Fruit fly (Drosophila melanogaster): Measurements from ENCODE around the gene CG9330.

Gene CG9330

DNA sequence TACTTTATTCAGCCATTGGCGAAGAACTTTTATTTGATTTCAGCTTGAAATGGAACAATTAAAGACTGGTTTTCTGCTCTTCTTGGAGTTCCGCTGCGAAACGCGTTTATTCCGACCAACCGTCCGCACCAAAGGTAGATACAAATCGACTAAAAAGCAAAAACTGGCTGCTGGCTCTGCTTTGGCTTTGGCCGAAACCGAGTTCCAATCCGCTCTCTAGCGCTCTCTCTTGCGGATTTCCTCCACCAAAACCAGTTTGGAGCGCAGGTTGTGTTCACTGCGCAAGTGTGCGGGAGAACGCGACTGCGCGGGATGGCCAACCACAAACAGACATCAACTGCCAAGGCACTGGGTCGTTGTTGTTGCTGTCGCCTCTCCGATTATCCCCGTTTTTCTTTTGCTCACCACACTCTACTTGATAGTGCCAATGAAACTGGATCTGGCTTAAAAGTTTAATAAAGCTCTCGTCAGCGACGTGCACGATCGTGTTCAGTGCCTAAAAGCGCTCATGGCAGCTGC is 49.5 kb downstream of the CG9330 start, which contains the start of gene wnd (continued):
- TF ChIP-seq bbx (GFP tag; IDR thresholded peaks at IDR 0.05; ENCODE audit: partially characterized antibody) (peak; percentile 54; the same call in 1 of the 2 replicates), hkb (optimal IDR thresholded peaks at IDR 0.05) (no peak), hkb (GFP tag; IDR thresholded peaks at IDR 0.05) (peak; percentile 47; the same call in 1 of the 2 replicates), CG4854 (GFP tag; optimal IDR thresholded peaks at IDR 0.05) (no peak), nom (GFP tag; optimal IDR thresholded peaks at IDR 0.05) (peak; percentile 23), p53 (GFP tag; optimal IDR thresholded peaks at IDR 0.05) (peak; percentile 100), GATAe (GFP tag; conservative IDR thresholded peaks at IDR 0.05) (no peak), vvl (GFP tag; IDR thresholded peaks at IDR 0.05) (peak; percentile 47; the same call in 1 of the 2 replicates), Dek (tag; optimal IDR thresholded peaks at IDR 0.05) (no peak), Adf1 (GFP tag; IDR thresholded peaks at IDR 0.05) (no peak; the same call in 1 of the 2 replicates), so (GFP tag; IDR thresholded peaks at IDR 0.05) (peak; percentile 38; the same call in 1 of the 3 replicates), Med (GFP tag) (peak; percentile 48), CG12769 (tag; optimal IDR thresholded peaks at IDR 0.05) (peak; percentile 85), CG9817 (tag; optimal IDR thresholded peaks at IDR 0.05) (no peak), CG15479 (GFP tag; optimal IDR thresholded peaks at IDR 0.05) (no peak), Eip74EF (GFP tag; optimal IDR thresholded peaks at IDR 0.05) (peak in 1 of 2 experiments; percentile 2), yki (optimal IDR thresholded peaks at IDR 0.05) (peak; percentile 62), CG32532 (GFP tag; IDR thresholded peaks at IDR 0.05) (peak; percentile 44; the same call in 1 of the 2 replicates), Jarid2 (GFP tag; optimal IDR thresholded peaks at IDR 0.05) (peak; percentile 78), seq (GFP tag; IDR thresholded peaks at IDR 0.05) (peak; percentile 82; the same call in 1 of the 2 replicates), B-H2 (GFP tag; optimal IDR thresholded peaks at IDR 0.05) (peak; percentile 26), dimm (GFP tag; IDR thresholded peaks at IDR 0.05) (no peak), chm (GFP tag; IDR thresholded peaks at IDR 0.05) (no peak; the same call in 1 of the 2 replicates), eve (GFP tag; optimal IDR thresholded peaks at IDR 0.05) (no peak), CG13894 (tag; optimal IDR thresholded peaks at IDR 0.05) (peak; percentile 18), CG3407 (GFP tag; optimal IDR thresholded peaks at IDR 0.05) (no peak), Dll (GFP tag; IDR thresholded peaks at IDR 0.05; ENCODE audit: partially characterized antibody) (0 out of 4 replicates have a peak, but pooled peaks have one; percentile 36), gce (GFP tag; IDR thresholded peaks at IDR 0.05) (0 out of 3 replicates have a peak, but pooled peaks have one; percentile 19), h (optimal IDR thresholded peaks at IDR 0.05) (no peak), kni (GFP tag; optimal IDR thresholded peaks at IDR 0.05) (peak; percentile 84), pan (optimal IDR thresholded peaks at IDR 0.05) (no peak), pan (GFP tag; optimal IDR thresholded peaks at IDR 0.05 in 1 of 2, IDR thresholded peaks at IDR 0.05 in 1 of 2) (peak in 1 of 2 experiments; percentile 6), CG11695 (GFP tag; IDR thresholded peaks at IDR 0.05) (0 out of 3 replicates have a peak, but pooled peaks have one; percentile 48), CG8924 (tag; optimal IDR thresholded peaks at IDR 0.05) (peak; percentile 25), tgo (GFP tag; IDR thresholded peaks at IDR 0.05) (no peak), lbe (GFP tag; optimal IDR thresholded peaks at IDR 0.05) (no peak), HLHmδ (GFP tag; optimal IDR thresholded peaks at IDR 0.05) (peak; percentile 30), cg (GFP tag; optimal IDR thresholded peaks at IDR 0.05) (peak; percentile 60), CG18262 (tag; optimal IDR thresholded peaks at IDR 0.05) (no peak), stc (GFP tag; IDR thresholded peaks at IDR 0.05) (peak; percentile 32; the same call in 1 of the 2 replicates), grn (GFP tag; optimal IDR thresholded peaks at IDR 0.05) (peak; percentile 29), unc-4 (GFP tag; IDR thresholded peaks at IDR 0.05; ENCODE audit: partially characterized antibody) (peak; percentile 41), CG13287 (GFP tag; IDR thresholded peaks at IDR 0.05; ENCODE audit: partially characterized antibody) (peak; percentile 47; the same call in 1 of the 2 replicates), CG1647 (GFP tag; optimal IDR thresholded peaks at IDR 0.05) (no peak), CG8290 (GFP tag; optimal IDR thresholded peaks at IDR 0.05) (no peak), CG8290 (tag; optimal IDR thresholded peaks at IDR 0.05) (no peak), Nf-YA (GFP tag; IDR thresholded peaks at IDR 0.05) (no peak), CG10543 (GFP tag; optimal IDR thresholded peaks at IDR 0.05) (peak; percentile 0), pros (GFP tag; optimal IDR thresholded peaks at IDR 0.05) (peak; percentile 53), eyg (GFP tag; optimal IDR thresholded peaks at IDR 0.05) (no peak)
